Fruit fly (Drosophila melanogaster) whole organism: ENCODE data around the gene CG34164.

Experiments
- pan ChIP-seq: fragments of >200 bp; optimal IDR thresholded peaks from 2 replicates; lab custom pipeline; 2017
- psq ChIP-seq: fragments of >200 bp; optimal IDR thresholded peaks from 2 replicates; lab custom pipeline; 2017

dm6 chr2L:12065683-12066386, 9.7 kb downstream of the CG34164 start:
- no peak for TF ChIP-seq psq (lab: Kevin White, UChicago)
- TF ChIP-seq pan = no peak
